Fruit fly (Drosophila melanogaster): ENCODE measurements around the gene Myb.

Myb gene

DNA sequence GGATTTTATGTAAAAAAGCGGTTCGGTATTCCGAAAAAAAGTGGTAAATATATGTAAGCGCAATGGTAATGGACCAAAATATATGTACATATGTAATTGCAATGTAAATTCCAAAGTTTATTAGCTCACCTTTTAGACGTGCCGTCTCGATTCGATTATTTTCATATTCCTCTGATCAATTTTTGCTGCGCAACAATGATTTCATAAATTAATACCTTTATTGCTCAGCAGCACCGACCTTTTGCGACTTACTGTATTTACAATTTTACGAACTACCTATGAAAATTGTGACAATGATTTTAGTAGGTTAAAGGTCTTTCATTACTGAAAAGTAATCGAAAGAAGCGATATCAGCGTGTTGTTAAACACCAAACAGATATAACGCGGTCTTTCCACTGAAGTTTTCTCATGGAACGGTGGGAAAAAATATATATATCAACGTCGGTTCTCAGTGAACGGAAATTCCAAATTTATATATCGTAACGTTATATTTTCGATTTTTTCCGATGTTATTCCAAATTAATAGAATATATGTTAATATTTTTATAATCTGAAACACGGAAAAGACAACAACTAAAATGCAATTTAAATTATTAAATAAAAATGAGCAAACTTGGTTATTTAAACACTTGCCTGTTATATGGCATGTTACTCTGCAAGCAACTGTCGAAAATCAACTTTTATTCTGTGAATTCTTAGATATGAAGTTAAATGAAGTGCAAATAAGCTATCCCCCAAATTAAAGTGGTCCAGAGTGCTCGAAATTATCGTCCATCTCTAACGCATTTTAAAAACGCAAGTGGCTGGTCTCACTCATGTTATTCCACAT, 32.4 kb upstream of the Myb start, which contains the start of the genes MSBP and CG15916 (continued):
- TF ChIP-seq CG3163 (GFP tag; optimal IDR thresholded peaks at IDR 0.05) = no peak
- no peak for TF ChIP-seq lbe (GFP tag; optimal IDR thresholded peaks at IDR 0.05)
- TF ChIP-seq CG17385 (GFP tag; optimal IDR thresholded peaks at IDR 0.05) = no peak
- no peak for TF ChIP-seq CG10147 (GFP tag; optimal IDR thresholded peaks at IDR 0.05)
- TF ChIP-seq D (optimal IDR thresholded peaks at IDR 0.05) = no peak
- TF ChIP-seq D (GFP tag; optimal IDR thresholded peaks at IDR 0.05) = peak; percentile 37
- TF ChIP-seq Lhr (GFP tag; optimal IDR thresholded peaks at IDR 0.05) = peak; percentile 29
- TF ChIP-seq dmrt11E (tag; optimal IDR thresholded peaks at IDR 0.05) = peak; percentile 50
- TF ChIP-seq HLH4C (GFP tag; IDR thresholded peaks at IDR 0.05; ENCODE audit: partially characterized antibody) = no peak
- TF ChIP-seq Usf (GFP tag; optimal IDR thresholded peaks at IDR 0.05) = peak; percentile 54
- TF ChIP-seq Atf6 (GFP tag; IDR thresholded peaks at IDR 0.05) = no peak
- peak; percentile 58 for TF ChIP-seq CG2678 (tag; optimal IDR thresholded peaks at IDR 0.05)
- TF ChIP-seq gsb-n (tag; optimal IDR thresholded peaks at IDR 0.05) = no peak
- no peak for TF ChIP-seq unpg (GFP tag; optimal IDR thresholded peaks at IDR 0.05)
- no peak for TF ChIP-seq sim (GFP tag; IDR thresholded peaks at IDR 0.05)
- TF ChIP-seq GATAe (GFP tag; conservative IDR thresholded peaks at IDR 0.05) = no peak
- no peak for TF ChIP-seq NK7.1 (GFP tag; optimal IDR thresholded peaks at IDR 0.05)
- no peak for TF ChIP-seq Ets97D (GFP tag; optimal IDR thresholded peaks at IDR 0.05)
- TF ChIP-seq trh (GFP tag; optimal IDR thresholded peaks at IDR 0.05) = no peak
- TF ChIP-seq dati (GFP tag; IDR thresholded peaks at IDR 0.05) = no peak
- TF ChIP-seq Dref (GFP tag; IDR thresholded peaks at IDR 0.05) = peak; percentile 61
- no peak for TF ChIP-seq CG13296 (GFP tag; optimal IDR thresholded peaks at IDR 0.05)
- TF ChIP-seq CG7987 (GFP tag; optimal IDR thresholded peaks at IDR 0.05) = no peak
- no peak for TF ChIP-seq Poxn (GFP tag; IDR thresholded peaks at IDR 0.05)
- TF ChIP-seq fru (optimal IDR thresholded peaks at IDR 0.05) = no peak
- TF ChIP-seq CG5953 (GFP tag; IDR thresholded peaks at IDR 0.05) = no peak
- TF ChIP-seq CG13123 (GFP tag; optimal IDR thresholded peaks at IDR 0.05) = no peak
- no peak for TF ChIP-seq cato (GFP tag; optimal IDR thresholded peaks at IDR 0.05; ENCODE audit: borderline replicate concordance)
- no peak for TF ChIP-seq bowl (GFP tag; IDR thresholded peaks at IDR 0.05)
- peak; percentile 11; the same call in 1 of the 2 replicates for TF ChIP-seq MBD-R2 (GFP tag; IDR thresholded peaks at IDR 0.05)
- TF ChIP-seq Scr (GFP tag; IDR thresholded peaks at IDR 0.05; ENCODE audit: partially characterized antibody) = peak; percentile 30; the same call in 1 of the 2 replicates
- no peak for TF ChIP-seq Side (GFP tag; optimal IDR thresholded peaks at IDR 0.05)
- peak; percentile 75 for TF ChIP-seq MESR4 (GFP tag; optimal IDR thresholded peaks at IDR 0.05)
- peak; percentile 18 for TF ChIP-seq CG33557 (GFP tag; optimal IDR thresholded peaks at IDR 0.05)
- no peak for TF ChIP-seq CG11085 (GFP tag; IDR thresholded peaks at IDR 0.05)
- TF ChIP-seq wdn (GFP tag; IDR thresholded peaks at IDR 0.05) = no peak
- no peak for TF ChIP-seq Fer3 (tag; optimal IDR thresholded peaks at IDR 0.05)
- peak; percentile 15 for TF ChIP-seq CG15269 (tag; optimal IDR thresholded peaks at IDR 0.05)
- no peak for TF ChIP-seq CG4707 (GFP tag; optimal IDR thresholded peaks at IDR 0.05)
- TF ChIP-seq sob (GFP tag; IDR thresholded peaks at IDR 0.05) = no peak
- TF ChIP-seq hkb (optimal IDR thresholded peaks at IDR 0.05) = no peak
- no peak for TF ChIP-seq hkb (GFP tag; IDR thresholded peaks at IDR 0.05)
- no peak for TF ChIP-seq cad (GFP tag; optimal IDR thresholded peaks at IDR 0.05)
- TF ChIP-seq BEAF-32 (GFP tag; optimal IDR thresholded peaks at IDR 0.05) = peak; percentile 72
- no peak for TF ChIP-seq Dbx (GFP tag; IDR thresholded peaks at IDR 0.05)
- TF ChIP-seq Bdp1 (GFP tag; optimal IDR thresholded peaks at IDR 0.05) = no peak
- TF ChIP-seq CG32772 (GFP tag; IDR thresholded peaks at IDR 0.05) = no peak
- TF ChIP-seq inv (GFP tag; IDR thresholded peaks at IDR 0.05; ENCODE audit: partially characterized antibody) = no peak
- TF ChIP-seq Bteb2 (GFP tag; optimal IDR thresholded peaks at IDR 0.05) = no peak
- TF ChIP-seq gem (tag; optimal IDR thresholded peaks at IDR 0.05) = peak; percentile 62
- no peak for TF ChIP-seq CG17568 (GFP tag; optimal IDR thresholded peaks at IDR 0.05)
